Worm (Caenorhabditis elegans): ENCODE results near the gene slc-9B.2.

The slc-9B.2 gene

ce11 chrV:16356798-16357197 lies 18.0 kb downstream of the slc-9B.2 start:
- TF ChIP-seq ztf-11 (tag; optimal IDR thresholded peaks at IDR 0.05) (no peak), F13H6.1 (tag; optimal IDR thresholded peaks at IDR 0.05) (no peak), unc-62 (GFP tag; optimal IDR thresholded peaks at IDR 0.05) (no peak), blmp-1 (tag; optimal IDR thresholded peaks at IDR 0.05; ENCODE audit: insufficient read depth) (no peak), mdl-1 (tag; optimal IDR thresholded peaks at IDR 0.05) (no peak), peb-1 (tag; optimal IDR thresholded peaks at IDR 0.05) (no peak), nhr-77 (tag; optimal IDR thresholded peaks at IDR 0.05) (no peak), elt-3 (tag; optimal IDR thresholded peaks at IDR 0.05) (no peak), R02D3.7 (tag; optimal IDR thresholded peaks at IDR 0.05) (no peak), lin-39 (tag; optimal IDR thresholded peaks at IDR 0.05) (no peak), C34F6.9 (tag; optimal IDR thresholded peaks at IDR 0.05) (no peak), nhr-25 (tag; optimal IDR thresholded peaks at IDR 0.05) (no peak), lsy-2 (tag; optimal IDR thresholded peaks at IDR 0.05) (no peak), unc-55 (GFP tag; optimal IDR thresholded peaks at IDR 0.05) (no peak), fos-1 (tag; optimal IDR thresholded peaks at IDR 0.05) (no peak)

DNA sequence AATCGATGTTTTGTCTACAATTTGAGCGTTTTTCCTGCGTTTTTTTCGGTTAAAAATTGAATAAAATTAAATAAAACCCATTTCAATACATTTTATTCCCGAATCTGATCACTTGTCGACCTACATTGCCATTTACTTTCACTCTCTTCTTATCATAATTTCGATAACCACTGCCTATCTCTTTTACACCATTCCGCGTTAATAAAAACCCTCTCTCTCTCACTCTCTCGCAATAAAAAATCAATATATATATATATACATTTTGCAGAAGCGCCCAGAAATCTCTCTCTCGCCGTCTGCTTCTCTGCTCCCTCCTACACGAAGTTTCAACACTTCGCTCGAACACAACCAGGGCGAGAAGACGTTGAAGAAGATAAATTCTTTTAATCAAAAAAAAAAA lies 18.4 kb downstream of the slc-9B.2 start, which contains the start of gene pptr-1:
TSS of gene pptr-1 (plus strand) at position 269 of the 400 bp plus-strand sequence.
- no peak for TF ChIP-seq peb-1 (tag; optimal IDR thresholded peaks at IDR 0.05)
- peak; percentile 86 for TF ChIP-seq blmp-1 (tag; optimal IDR thresholded peaks at IDR 0.05; ENCODE audit: insufficient read depth)
- TF ChIP-seq sem-4 (tag; optimal IDR thresholded peaks at IDR 0.05): no peak
- TF ChIP-seq nhr-237 (tag; optimal IDR thresholded peaks at IDR 0.05): no peak
- TF ChIP-seq crh-2 (tag; optimal IDR thresholded peaks at IDR 0.05): peak; percentile 12
- peak; percentile 70 for TF ChIP-seq fos-1 (tag; optimal IDR thresholded peaks at IDR 0.05)
- TF ChIP-seq alr-1 (tag; optimal IDR thresholded peaks at IDR 0.05): no peak
- no peak for TF ChIP-seq unc-55 (GFP tag; optimal IDR thresholded peaks at IDR 0.05)
- no peak for TF ChIP-seq ama-1 (optimal IDR thresholded peaks at IDR 0.05)
- no peak for TF ChIP-seq snpc-4 (tag; optimal IDR thresholded peaks at IDR 0.05)

DNA sequence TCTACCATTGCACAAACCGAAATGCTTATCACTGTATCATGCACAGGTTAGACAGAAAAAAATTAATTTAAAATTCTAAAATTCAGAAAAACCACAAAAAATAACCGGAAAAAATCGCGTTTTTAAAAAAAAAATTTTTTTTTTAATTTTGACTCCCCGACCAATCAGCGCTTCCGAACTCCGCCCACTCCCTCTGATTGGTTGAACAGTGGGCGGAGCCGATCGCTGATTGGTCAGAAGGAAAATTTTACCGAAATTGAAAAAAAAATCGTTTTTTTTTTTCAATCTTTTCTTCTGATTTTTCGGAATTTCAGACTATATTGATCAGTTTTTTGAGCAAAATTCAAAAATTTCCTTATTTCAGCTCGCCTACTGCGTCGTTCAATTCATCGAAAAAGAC lies 22.5 kb downstream of the slc-9B.2 start:
- TF ChIP-seq peb-1 (tag; optimal IDR thresholded peaks at IDR 0.05) (no peak), mab-5 (tag; optimal IDR thresholded peaks at IDR 0.05) (no peak), ztf-11 (tag; optimal IDR thresholded peaks at IDR 0.05) (no peak), ceh-82 (tag; optimal IDR thresholded peaks at IDR 0.05) (no peak), nhr-21 (tag; optimal IDR thresholded peaks at IDR 0.05) (no peak), nhr-23 (tag; optimal IDR thresholded peaks at IDR 0.05) (no peak)

- TF ChIP-seq snpc-4 (tag; optimal IDR thresholded peaks at IDR 0.05): no peak
- TF ChIP-seq Y55F3AM.14 (GFP tag; optimal IDR thresholded peaks at IDR 0.05): no peak
- no peak for TF ChIP-seq sma-3 (GFP tag; optimal IDR thresholded peaks at IDR 0.05)
- no peak for TF ChIP-seq gmeb-1 (tag; optimal IDR thresholded peaks at IDR 0.05)
- TF ChIP-seq aly-2 (tag; optimal IDR thresholded peaks at IDR 0.05): no peak
- TF ChIP-seq nhr-129 (tag; optimal IDR thresholded peaks at IDR 0.05): peak; percentile 11
Measured at ce11 chrV:16367575-16367974, 28.7 kb downstream of the slc-9B.2 start, which contains the start of gene W08G11.3. TSS of gene W08G11.3 (plus strand) at chrV:16367681.

DNA sequence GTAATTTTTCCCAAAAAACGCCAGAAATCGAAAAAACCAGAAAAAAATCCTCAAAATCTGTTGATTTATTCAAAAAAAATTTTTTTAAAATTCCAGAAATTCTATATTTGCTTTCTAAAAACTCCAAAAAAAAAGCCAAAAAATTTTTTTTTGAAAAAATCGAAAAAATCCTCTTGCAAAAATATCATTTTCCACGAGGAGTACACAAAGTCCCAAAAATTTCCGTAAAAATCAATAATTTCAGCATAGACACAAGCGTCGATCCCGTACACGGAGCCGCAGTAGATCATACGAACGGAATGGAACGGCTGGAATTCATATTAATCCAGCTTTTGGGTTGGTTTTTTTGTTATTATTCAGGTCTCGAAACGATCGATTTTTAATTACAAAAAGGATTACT lies 29.3 kb downstream of the slc-9B.2 start:
- TF ChIP-seq unc-55 (GFP tag; optimal IDR thresholded peaks at IDR 0.05) (no peak), unc-62 (GFP tag; optimal IDR thresholded peaks at IDR 0.05) (no peak), nhr-21 (tag; optimal IDR thresholded peaks at IDR 0.05) (no peak), peb-1 (tag; optimal IDR thresholded peaks at IDR 0.05) (no peak), mdl-1 (tag; optimal IDR thresholded peaks at IDR 0.05) (no peak), F13H6.1 (tag; optimal IDR thresholded peaks at IDR 0.05) (no peak), gmeb-1 (tag; optimal IDR thresholded peaks at IDR 0.05) (no peak), nhr-11 (tag; optimal IDR thresholded peaks at IDR 0.05) (no peak), nhr-6 (tag; optimal IDR thresholded peaks at IDR 0.05) (no peak)

- TF ChIP-seq ztf-11 (tag; optimal IDR thresholded peaks at IDR 0.05): no peak
- TF ChIP-seq ztf-4 (tag; optimal IDR thresholded peaks at IDR 0.05): no peak
- TF ChIP-seq mbf-1 (tag; optimal IDR thresholded peaks at IDR 0.05): no peak
- TF ChIP-seq F13H6.1 (tag; optimal IDR thresholded peaks at IDR 0.05): peak; percentile 72
- TF ChIP-seq nhr-10 (tag; optimal IDR thresholded peaks at IDR 0.05): no peak
- no peak for TF ChIP-seq ceh-16 (tag; optimal IDR thresholded peaks at IDR 0.05)
- TF ChIP-seq gmeb-1 (tag; optimal IDR thresholded peaks at IDR 0.05): peak; percentile 73
- TF ChIP-seq sem-4 (tag; optimal IDR thresholded peaks at IDR 0.05): no peak
- peak; percentile 26 for TF ChIP-seq zag-1 (tag; optimal IDR thresholded peaks at IDR 0.05)
- TF ChIP-seq elt-1 (tag; optimal IDR thresholded peaks at IDR 0.05): no peak
- no peak for TF ChIP-seq alr-1 (tag; optimal IDR thresholded peaks at IDR 0.05)
- no peak for TF ChIP-seq ZK546.5 (tag; optimal IDR thresholded peaks at IDR 0.05)
- peak; percentile 54 for TF ChIP-seq nhr-21 (tag; optimal IDR thresholded peaks at IDR 0.05)
- TF ChIP-seq fos-1 (tag; optimal IDR thresholded peaks at IDR 0.05): peak; percentile 71
- TF ChIP-seq nhr-11 (tag; optimal IDR thresholded peaks at IDR 0.05): no peak
- TF ChIP-seq lin-13 (GFP tag; optimal IDR thresholded peaks at IDR 0.05): peak; percentile 63
- no peak for TF ChIP-seq peb-1 (tag; optimal IDR thresholded peaks at IDR 0.05)
- peak; percentile 20 for TF ChIP-seq ceh-82 (tag; optimal IDR thresholded peaks at IDR 0.05)
- no peak for TF ChIP-seq aly-2 (tag; optimal IDR thresholded peaks at IDR 0.05)
- TF ChIP-seq crh-2 (tag; optimal IDR thresholded peaks at IDR 0.05): peak; percentile 68
- TF ChIP-seq R02D3.7 (tag; optimal IDR thresholded peaks at IDR 0.05): no peak
- peak; percentile 15 for TF ChIP-seq mab-5 (tag; optimal IDR thresholded peaks at IDR 0.05)
- TF ChIP-seq skn-1 (tag; optimal IDR thresholded peaks at IDR 0.05): no peak
- TF ChIP-seq nhr-237 (tag; optimal IDR thresholded peaks at IDR 0.05): no peak
- no peak for TF ChIP-seq unc-39 (tag; optimal IDR thresholded peaks at IDR 0.05)
- no peak for TF ChIP-seq mdl-1 (tag; optimal IDR thresholded peaks at IDR 0.05)
- TF ChIP-seq nhr-6 (tag; optimal IDR thresholded peaks at IDR 0.05): no peak
Measured at ce11 chrV:16370039-16370438, 31.2 kb downstream of the slc-9B.2 start.
